Fruit fly (Drosophila melanogaster): ENCODE results near the gene Cox17.
A peak's percentile ranks its signal among the peaks of the same experiment; 100 is the strongest.

Gene Cox17

DNA sequence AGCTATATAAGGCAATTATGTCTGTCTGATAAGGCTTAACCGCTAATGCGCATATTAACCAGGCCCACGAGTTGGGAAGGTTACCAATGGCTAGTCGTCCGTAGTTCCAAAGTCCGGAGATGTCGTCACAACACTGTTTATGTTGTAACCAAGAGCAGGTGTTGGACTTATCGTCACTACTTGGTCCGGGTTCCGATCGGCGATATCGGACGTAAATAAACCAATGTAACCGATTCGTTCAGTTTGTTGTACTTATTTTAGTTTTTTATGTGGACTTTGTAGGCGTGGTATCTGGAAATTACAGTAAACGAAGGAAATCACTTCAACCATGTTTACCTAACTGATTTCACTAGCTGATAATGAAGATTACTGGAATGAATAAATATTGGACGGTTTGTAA is 6.1 kb downstream of the Cox17 start (continued):
- TF ChIP-seq CG15269 (tag; optimal IDR thresholded peaks at IDR 0.05) (peak; percentile 12), CkIIα-i1 (GFP tag; IDR thresholded peaks at IDR 0.05) (no peak), CG12299 (tag; optimal IDR thresholded peaks at IDR 0.05) (peak; percentile 14), CG5180 (GFP tag; optimal IDR thresholded peaks at IDR 0.05) (peak; percentile 47), Atf6 (GFP tag; IDR thresholded peaks at IDR 0.05) (no peak), gcm (GFP tag; optimal IDR thresholded peaks at IDR 0.05) (peak; percentile 8), Atf3 (GFP tag; optimal IDR thresholded peaks at IDR 0.05) (no peak), grau (tag; optimal IDR thresholded peaks at IDR 0.05) (no peak), exex (tag; optimal IDR thresholded peaks at IDR 0.05) (peak; percentile 96), sqz (GFP tag; optimal IDR thresholded peaks at IDR 0.05) (peak; percentile 62), Hmr (GFP tag; optimal IDR thresholded peaks at IDR 0.05) (peak; percentile 0), h (optimal IDR thresholded peaks at IDR 0.05) (no peak), CG12071 (GFP tag; optimal IDR thresholded peaks at IDR 0.05) (no peak), dmrt11E (tag; optimal IDR thresholded peaks at IDR 0.05) (peak; percentile 25), mirr (GFP tag; optimal IDR thresholded peaks at IDR 0.05) (peak; percentile 92), CG10543 (GFP tag; optimal IDR thresholded peaks at IDR 0.05) (peak; percentile 66), D19B (GFP tag; optimal IDR thresholded peaks at IDR 0.05) (no peak), CG18599 (GFP tag; optimal IDR thresholded peaks at IDR 0.05) (peak; percentile 9), Pdp1 (GFP tag; optimal IDR thresholded peaks at IDR 0.05) (peak in 1 of 2 experiments; percentile 84), CG2120 (GFP tag; optimal IDR thresholded peaks at IDR 0.05) (no peak), run (tag; optimal IDR thresholded peaks at IDR 0.05) (peak; percentile 84), CG4707 (GFP tag; optimal IDR thresholded peaks at IDR 0.05) (peak; percentile 28), lab (GFP tag; optimal IDR thresholded peaks at IDR 0.05) (peak; percentile 29), nom (GFP tag; optimal IDR thresholded peaks at IDR 0.05) (peak; percentile 87), CG14014 (GFP tag; IDR thresholded peaks at IDR 0.05) (no peak), sd (tag; optimal IDR thresholded peaks at IDR 0.05) (peak; percentile 35), wek (GFP tag; optimal IDR thresholded peaks at IDR 0.05) (peak; percentile 40), CG1529 (GFP tag; optimal IDR thresholded peaks at IDR 0.05) (peak; percentile 6), ac (GFP tag; optimal IDR thresholded peaks at IDR 0.05) (no peak), MESR4 (GFP tag; optimal IDR thresholded peaks at IDR 0.05) (no peak), CG12391 (tag; optimal IDR thresholded peaks at IDR 0.05) (no peak), lilli (GFP tag; optimal IDR thresholded peaks at IDR 0.05) (no peak), sug (tag; optimal IDR thresholded peaks at IDR 0.05) (peak; percentile 51), bsh (GFP tag; optimal IDR thresholded peaks at IDR 0.05) (peak in 1 of 2 experiments; percentile 32), CG7745 (tag; optimal IDR thresholded peaks at IDR 0.05) (peak; percentile 55), Blimp-1 (GFP tag; optimal IDR thresholded peaks at IDR 0.05) (peak; percentile 30), Dp (GFP tag; optimal IDR thresholded peaks at IDR 0.05) (no peak), cg (GFP tag; optimal IDR thresholded peaks at IDR 0.05) (no peak), p53 (GFP tag; optimal IDR thresholded peaks at IDR 0.05) (no peak), CG6854 (GFP tag; optimal IDR thresholded peaks at IDR 0.05) (no peak), CG1792 (GFP tag; optimal IDR thresholded peaks at IDR 0.05) (no peak), CG15601 (tag; optimal IDR thresholded peaks at IDR 0.05) (peak; percentile 71), Nf-YC (tag; optimal IDR thresholded peaks at IDR 0.05) (no peak), salm (tag; optimal IDR thresholded peaks at IDR 0.05) (peak; percentile 25), knrl (GFP tag; IDR thresholded peaks at IDR 0.05; ENCODE audit: partially characterized antibody) (no peak), hkb (optimal IDR thresholded peaks at IDR 0.05) (no peak), hkb (GFP tag; IDR thresholded peaks at IDR 0.05) (peak; percentile 42; the same call in 1 of the 2 replicates), CG34224 (GFP tag; IDR thresholded peaks at IDR 0.05; ENCODE audit: partially characterized antibody) (no peak), CG14710 (tag; optimal IDR thresholded peaks at IDR 0.05) (peak; percentile 9)

All from whole organism, embryonic.